Comparison of ENCODE assay signal across 4 worm cellular contexts in genomic region chrV:10179235-10179634, ce11.
TF ChIP-seq lines count a peak whose summit lies in the region.

Gene cul-5 (plus strand): TSS chrV:10179535.

TF ChIP-seq in whole organism, L1 larva, 84 proteins besides CTCF, POLR2A, EP300 and RAD21:
- TF ChIP-seq pag-3 (tag; optimal IDR thresholded peaks at IDR 0.05; lab: Kevin White, UChicago; ENCODE audit: borderline replicate concordance, insufficient read depth) (no peak), elt-2 (tag; optimal IDR thresholded peaks at IDR 0.05; lab: Kevin White, UChicago) (peak; percentile 41), ztf-4 (tag; optimal IDR thresholded peaks at IDR 0.05; lab: Kevin White, UChicago) (no peak)
TF ChIP-seq in whole organism, L1 larva: peak in this region for 1.

TF ChIP-seq in whole organism, L3 larva, 47 proteins besides CTCF, POLR2A, EP300 and RAD21:
- no peak for TF ChIP-seq unc-39 (tag; optimal IDR thresholded peaks at IDR 0.05; lab: Kevin White, UChicago)
- peak; percentile 28 for TF ChIP-seq elt-2 (tag; optimal IDR thresholded peaks at IDR 0.05; lab: Kevin White, UChicago)
- no peak for TF ChIP-seq eor-1 (tag; optimal IDR thresholded peaks at IDR 0.05; lab: Kevin White, UChicago)
- no peak for TF ChIP-seq egl-27 (tag; optimal IDR thresholded peaks at IDR 0.05; lab: Kevin White, UChicago)
- TF ChIP-seq ceh-28 (tag; optimal IDR thresholded peaks at IDR 0.05; lab: Kevin White, UChicago), result no peak
- TF ChIP-seq tbx-2 (tag; optimal IDR thresholded peaks at IDR 0.05; lab: Kevin White, UChicago), result no peak
- TF ChIP-seq lin-15B (tag; optimal IDR thresholded peaks at IDR 0.05; lab: Kevin White, UChicago), result no peak
- TF ChIP-seq sea-2 (GFP tag; optimal IDR thresholded peaks at IDR 0.05; lab: Kevin White, UChicago), result no peak
- peak; percentile 29 for TF ChIP-seq pha-4 (tag; optimal IDR thresholded peaks at IDR 0.05; lab: Kevin White, UChicago)
- TF ChIP-seq nhr-43 (tag; optimal IDR thresholded peaks at IDR 0.05; lab: Kevin White, UChicago; ENCODE audit: poor library complexity, severe bottlenecking), result no peak
- no peak for TF ChIP-seq nhr-76 (tag; optimal IDR thresholded peaks at IDR 0.05; lab: Kevin White, UChicago)
- no peak for TF ChIP-seq nhr-25 (tag; optimal IDR thresholded peaks at IDR 0.05; lab: Kevin White, UChicago)
- no peak for TF ChIP-seq fkh-10 (GFP tag; optimal IDR thresholded peaks at IDR 0.05; lab: Kevin White, UChicago)
- no peak for TF ChIP-seq snpc-4 (tag; optimal IDR thresholded peaks at IDR 0.05; lab: Kevin White, UChicago)
- TF ChIP-seq pqm-1 (tag; optimal IDR thresholded peaks at IDR 0.05; lab: Kevin White, UChicago), result peak; percentile 35
- TF ChIP-seq hmg-11 (tag; optimal IDR thresholded peaks at IDR 0.05; lab: Kevin White, UChicago), result no peak
- no peak for TF ChIP-seq fos-1 (tag; optimal IDR thresholded peaks at IDR 0.05; lab: Kevin White, UChicago)
- no peak for TF ChIP-seq R02D3.7 (tag; optimal IDR thresholded peaks at IDR 0.05; lab: Kevin White, UChicago)
- no peak for TF ChIP-seq ztf-11 (tag; optimal IDR thresholded peaks at IDR 0.05; lab: Kevin White, UChicago)
TF ChIP-seq in whole organism, L3 larva: peak in this region for 3.

TF ChIP-seq in whole organism, L4 larva, 104 proteins besides CTCF, POLR2A, EP300 and RAD21:
- TF ChIP-seq daf-16 (GFP tag; optimal IDR thresholded peaks at IDR 0.05; lab: Kevin White, UChicago) (no peak), daf-16 (tag; optimal IDR thresholded peaks at IDR 0.05; lab: Kevin White, UChicago) (peak; percentile 49), jun-1 (tag; optimal IDR thresholded peaks at IDR 0.05; lab: Kevin White, UChicago) (no peak), tra-1 (GFP tag; IDR thresholded peaks at IDR 0.05; lab: Robert Waterston, UW) (no peak), dve-1 (tag; optimal IDR thresholded peaks at IDR 0.05; lab: Kevin White, UChicago; ENCODE audit: insufficient read depth) (peak; percentile 4), hif-1 (tag; optimal IDR thresholded peaks at IDR 0.05; lab: Kevin White, UChicago) (peak in 1 of 2 experiments; percentile 74), mxl-3 (GFP tag; optimal IDR thresholded peaks at IDR 0.05; lab: Kevin White, UChicago) (no peak), nhr-28 (tag; optimal IDR thresholded peaks at IDR 0.05; lab: Kevin White, UChicago) (peak; percentile 27), zfp-3 (GFP tag; conservative IDR thresholded peaks at IDR 0.05; lab: Robert Waterston, UW) (no peak), attf-4 (tag; optimal IDR thresholded peaks at IDR 0.05; lab: Kevin White, UChicago) (no peak), hmg-1.1 (GFP tag; IDR thresholded peaks at IDR 0.05; lab: Robert Waterston, UW) (no peak), zag-1 (tag; optimal IDR thresholded peaks at IDR 0.05; lab: Kevin White, UChicago) (no peak)
TF ChIP-seq in whole organism, L4 larva: peak in this region for 4.

TF ChIP-seq in whole organism, late embryonic, 69 proteins besides CTCF, POLR2A, EP300 and RAD21:
- TF ChIP-seq K09A11.1 (tag; optimal IDR thresholded peaks at IDR 0.05; lab: Kevin White, UChicago; ENCODE audit: insufficient read depth) (no peak), elt-2 (tag; optimal IDR thresholded peaks at IDR 0.05; lab: Kevin White, UChicago) (peak; percentile 11), sdc-2 (tag; optimal IDR thresholded peaks at IDR 0.05; lab: Kevin White, UChicago) (no peak)

Comparison
In these comparisons a context has a peak if more than half of its experiments do, and no peak if none do; other contexts are left out.
1. Of the 29 proteins assayed by ChIP-seq in both whole organism, L4 larva and whole organism, L1 larva: peak only in whole organism, L4 larva: nhr-28; only in whole organism, L1 larva: none; in both: none; in neither: 28.